Worm (Caenorhabditis elegans) whole organism, young adult: ENCODE data around the gene lron-13.

Source experiments
- C17E4.6 ChIP-seq: fragments of 200-800 bp; sonication (Bioruptor generic); IDR thresholded peaks from 2 replicates; pipeline ENCODE4 v1.3.6; 2022; ENCODE audit warnings: missing genetic modification reagents, missing genetic modification characterization, missing compliant biosample characterization
- chd-7 ChIP-seq: sonication (generic microtip); optimal IDR thresholded peaks from 2 replicates; lab custom pipeline; 2016; ENCODE audit warnings: mild to moderate bottlenecking, missing genetic modification characterization, moderate library complexity, missing compliant biosample characterization
- lag-1 ChIP-seq: fragments of 200-800 bp; sonication (Bioruptor generic); IDR thresholded peaks from 2 replicates; pipeline ENCODE4 v1.3.6; 2022; ENCODE audit warnings: missing genetic modification reagents, missing genetic modification characterization, missing compliant biosample characterization
- zfh-2 ChIP-seq: fragments of 200-800 bp; sonication (Bioruptor generic); conservative IDR thresholded peaks from 2 replicates; pipeline ENCODE4 v1.3.6; 2022; ENCODE audit warnings: missing genetic modification reagents, missing genetic modification characterization, missing compliant biosample characterization
- ztf-26 ChIP-seq: sonication (generic microtip); optimal IDR thresholded peaks from 2 replicates; lab custom pipeline; 2017; ENCODE audit warnings: missing genetic modification characterization, missing compliant biosample characterization

- no peak for TF ChIP-seq lag-1 (GFP tag; lab: Robert Waterston, UW)
- TF ChIP-seq chd-7 (tag; lab: Kevin White, UChicago): no peak
- TF ChIP-seq ztf-26: no peak
- no peak for TF ChIP-seq C17E4.6 (GFP tag; lab: Robert Waterston, UW)
- no peak for TF ChIP-seq zfh-2
These were observed 16.5 kb upstream of the lron-13 start for ce11 chrIII:13510753-13511152.
